Fruit fly (Drosophila melanogaster) whole organism, wandering third instar larva: ENCODE data around the gene Ptx1.

ENCODE experiments used
- Abd-B ChIP-seq: fragments of >200 bp; optimal IDR thresholded peaks from 2 replicates; lab custom pipeline; 2017; ENCODE audit warnings: missing biosample characterization, missing genetic modification characterization
- Dfd ChIP-seq: fragments of >200 bp; optimal IDR thresholded peaks from 2 replicates; lab custom pipeline; 2017; ENCODE audit warnings: missing biosample characterization, missing genetic modification characterization
- N ChIP-seq: fragments of >200 bp; optimal IDR thresholded peaks from 2 replicates; lab custom pipeline; 2018; ENCODE audit warnings: missing biosample characterization, missing external identifiers, missing genetic modification characterization
- OdsH ChIP-seq: fragments of 200-800 bp; sonication (Bioruptor generic); optimal IDR thresholded peaks from 2 replicates; lab custom pipeline; 2016; ENCODE audit warnings: missing biosample characterization, mild to moderate bottlenecking, missing genetic modification characterization
- Sp1 ChIP-seq: fragments of 200-800 bp; sonication (Bioruptor generic); optimal IDR thresholded peaks from 3 replicates; lab custom pipeline; 2019; ENCODE audit warnings: missing biosample characterization, mild to moderate bottlenecking, missing genetic modification characterization, moderate library complexity
- br ChIP-seq: fragments of 200-800 bp; sonication (Bioruptor generic); optimal IDR thresholded peaks from 2 replicates; lab custom pipeline; 2016; ENCODE audit warnings: missing biosample characterization, missing genetic modification characterization
- fru ChIP-seq: fragments of 200-800 bp; sonication (Bioruptor generic); optimal IDR thresholded peaks from 3 replicates; lab custom pipeline; 2016; ENCODE audit warnings: missing biosample characterization, mild to moderate bottlenecking, missing genetic modification characterization

- TF ChIP-seq br (no peak), Dfd (GFP tag; lab: Kevin White, UChicago) (no peak), Sp1 (GFP tag; lab: Kevin White, UChicago) (no peak), N (GFP tag; lab: Kevin White, UChicago) (no peak), OdsH (GFP tag; lab: Kevin White, UChicago) (no peak), fru (GFP tag; lab: Kevin White, UChicago) (no peak), Abd-B (no peak)
Observed at dm6 chr3R:30864465-30864864, 48.1 kb upstream of the Ptx1 start.
